Fruit fly (Drosophila melanogaster) whole organism, prepupa: ENCODE data around the gene CG14050.

Experiments
- Blimp-1 ChIP-seq: fragments of 200-800 bp; sonication (Bioruptor generic); optimal IDR thresholded peaks from 3 replicates; lab custom pipeline; 2017; ENCODE audit warnings: missing biosample characterization, missing genetic modification characterization, mild to moderate bottlenecking, moderate library complexity, missing genetic modification reagents
- CG10631 ChIP-seq: fragments of 200-800 bp; sonication (Bioruptor generic); optimal IDR thresholded peaks from 2 replicates; lab custom pipeline; 2016; ENCODE audit warnings: missing biosample characterization, missing genetic modification characterization
- CG11294 ChIP-seq: fragments of 200-800 bp; sonication (Bioruptor generic); IDR thresholded peaks from 2 replicates; pipeline ENCODE4 v1.3.6; 2022; ENCODE audit warnings: missing biosample characterization, missing genetic modification characterization
- CG11762 ChIP-seq: fragments of 200-800 bp; sonication (Bioruptor generic); optimal IDR thresholded peaks from 3 replicates; lab custom pipeline; 2016; ENCODE audit warnings: missing biosample characterization, missing genetic modification characterization; ENCODE audit not compliant: insufficient read depth
- CG11902 ChIP-seq: fragments of 200-800 bp; sonication (Bioruptor generic); optimal IDR thresholded peaks from 3 replicates; lab custom pipeline; 2016; ENCODE audit warnings: missing biosample characterization, missing genetic modification characterization
- CG15336 ChIP-seq: fragments of 200-800 bp; sonication (Bioruptor generic); IDR thresholded peaks from 2 replicates; pipeline ENCODE4 v1.3.6; 2022; ENCODE audit warnings: missing biosample characterization, missing genetic modification characterization
- CG3032 ChIP-seq: fragments of 200-800 bp; optimal IDR thresholded peaks from 2 replicates; lab custom pipeline; 2019; ENCODE audit warnings: missing biosample characterization, mild to moderate bottlenecking, missing genetic modification characterization, moderate library complexity
- CG31627 ChIP-seq: fragments of 200-800 bp; sonication (Bioruptor generic); optimal IDR thresholded peaks from 3 replicates; lab custom pipeline; 2016; ENCODE audit warnings: missing biosample characterization, missing genetic modification characterization
- CG32006 ChIP-seq: fragments of 200-800 bp; sonication (Bioruptor generic); optimal IDR thresholded peaks from 3 replicates; lab custom pipeline; 2017; ENCODE audit warnings: missing biosample characterization, mild to moderate bottlenecking, missing genetic modification characterization
- CG3919 ChIP-seq: fragments of 200-800 bp; sonication (Bioruptor generic); optimal IDR thresholded peaks from 3 replicates; lab custom pipeline; 2016; ENCODE audit warnings: missing biosample characterization, missing genetic modification characterization
- CG6808 ChIP-seq: fragments of 200-800 bp; sonication (Bioruptor generic); optimal IDR thresholded peaks from 3 replicates; lab custom pipeline; 2017; ENCODE audit warnings: missing biosample characterization, missing genetic modification characterization, mild to moderate bottlenecking, moderate library complexity, missing genetic modification reagents
- CG6854 ChIP-seq: fragments of 200-800 bp; sonication (Bioruptor generic); optimal IDR thresholded peaks from 2 replicates; lab custom pipeline; 2017; ENCODE audit warnings: missing biosample characterization, mild to moderate bottlenecking, missing genetic modification characterization
- CG8319 ChIP-seq: fragments of 200-800 bp; sonication (Bioruptor generic); optimal IDR thresholded peaks from 3 replicates; lab custom pipeline; 2016; ENCODE audit warnings: missing biosample characterization, missing genetic modification characterization
- CG8632 ChIP-seq: fragments of 200-800 bp; sonication (Bioruptor generic); optimal IDR thresholded peaks from 3 replicates; lab custom pipeline; 2016; ENCODE audit warnings: missing biosample characterization, missing genetic modification characterization
- CG9139 ChIP-seq: fragments of 200-800 bp; sonication (Bioruptor generic); optimal IDR thresholded peaks from 3 replicates; lab custom pipeline; 2017; ENCODE audit warnings: missing biosample characterization, mild to moderate bottlenecking, missing genetic modification characterization
- Gug ChIP-seq: fragments of 200-800 bp; sonication (Bioruptor generic); IDR thresholded peaks from 2 replicates; pipeline ENCODE4 v1.3.6; 2022; ENCODE audit warnings: missing biosample characterization, missing genetic modification characterization
- Hr4 ChIP-seq: fragments of 200-800 bp; sonication (Bioruptor generic); optimal IDR thresholded peaks from 3 replicates; lab custom pipeline; 2016; ENCODE audit warnings: missing biosample characterization, missing genetic modification characterization
- Lpt ChIP-seq: fragments of 200-800 bp; sonication (Bioruptor generic); optimal IDR thresholded peaks from 3 replicates; lab custom pipeline; 2016; ENCODE audit warnings: missing biosample characterization, missing genetic modification characterization
- OdsH ChIP-seq: fragments of 200-800 bp; sonication (Bioruptor generic); optimal IDR thresholded peaks from 3 replicates; lab custom pipeline; 2016; ENCODE audit warnings: missing biosample characterization, missing genetic modification characterization
- Smox ChIP-seq: fragments of 200-800 bp; sonication (Bioruptor generic); optimal IDR thresholded peaks from 3 replicates; lab custom pipeline; 2016; ENCODE audit warnings: missing biosample characterization, missing genetic modification characterization
- Sox14 ChIP-seq: fragments of 200-800 bp; sonication (Bioruptor generic); optimal IDR thresholded peaks from 3 replicates; lab custom pipeline; 2016; ENCODE audit warnings: missing biosample characterization, missing genetic modification characterization
- Sox15 ChIP-seq: fragments of 200-800 bp; sonication (Bioruptor generic); optimal IDR thresholded peaks from 3 replicates; lab custom pipeline; 2016; ENCODE audit warnings: missing biosample characterization, missing genetic modification characterization
- achi ChIP-seq: fragments of 200-800 bp; sonication (Bioruptor generic); optimal IDR thresholded peaks from 3 replicates; lab custom pipeline; 2016; ENCODE audit warnings: missing biosample characterization, missing genetic modification characterization
- acj6 ChIP-seq: fragments of 200-800 bp; sonication (Bioruptor generic); optimal IDR thresholded peaks from 3 replicates; lab custom pipeline; 2016; ENCODE audit warnings: missing biosample characterization, missing genetic modification characterization
- cyc ChIP-seq: fragments of 200-800 bp; sonication (Bioruptor generic); optimal IDR thresholded peaks from 3 replicates; lab custom pipeline; 2016; ENCODE audit warnings: missing biosample characterization, missing genetic modification characterization
- dac ChIP-seq: fragments of 200-800 bp; sonication (Bioruptor generic); optimal IDR thresholded peaks from 2 replicates; lab custom pipeline; 2017; ENCODE audit warnings: missing biosample characterization, mild to moderate bottlenecking, missing genetic modification characterization
- esn ChIP-seq: fragments of 200-800 bp; sonication (Bioruptor generic); optimal IDR thresholded peaks from 2 replicates; lab custom pipeline; 2016; ENCODE audit warnings: missing biosample characterization, mild to moderate bottlenecking, missing genetic modification characterization, moderate library complexity
- fd59A ChIP-seq: fragments of 200-800 bp; sonication (Bioruptor generic); optimal IDR thresholded peaks from 2 replicates; lab custom pipeline; 2017; ENCODE audit warnings: missing biosample characterization, mild to moderate bottlenecking, missing genetic modification characterization, missing genetic modification reagents
- fd85E ChIP-seq: fragments of 200-800 bp; sonication (Bioruptor generic); optimal IDR thresholded peaks from 3 replicates; lab custom pipeline; 2016; ENCODE audit warnings: missing biosample characterization, missing genetic modification characterization
- fkh ChIP-seq: fragments of 200-800 bp; sonication (Bioruptor generic); optimal IDR thresholded peaks from 3 replicates; lab custom pipeline; 2017; ENCODE audit warnings: missing biosample characterization, mild to moderate bottlenecking, missing genetic modification characterization, moderate library complexity
- lz ChIP-seq: fragments of 200-800 bp; sonication (Bioruptor generic); optimal IDR thresholded peaks from 3 replicates; lab custom pipeline; 2016; ENCODE audit warnings: missing biosample characterization, missing genetic modification characterization
- net ChIP-seq: fragments of 200-800 bp; sonication (Bioruptor generic); optimal IDR thresholded peaks from 3 replicates; lab custom pipeline; 2016; ENCODE audit warnings: missing biosample characterization, missing genetic modification characterization
- salr ChIP-seq, 2 experiments: fragments of 200-800 bp; sonication (Bioruptor generic); optimal IDR thresholded peaks; 3 replicates each; lab custom pipeline; 2016 to 2018; ENCODE audit warnings: missing biosample characterization in 2 of 2, missing genetic modification characterization in 2 of 2, mild to moderate bottlenecking in 1 of 2
- spab ChIP-seq: fragments of 200-800 bp; sonication (Bioruptor generic); optimal IDR thresholded peaks from 2 replicates; lab custom pipeline; 2017; ENCODE audit warnings: missing biosample characterization, mild to moderate bottlenecking, missing genetic modification characterization, missing genetic modification reagents
- ss ChIP-seq, 2 experiments: fragments of 200-800 bp; sonication (Bioruptor generic); optimal IDR thresholded peaks; 2 replicates in 1 of 2; 3 replicates in 1 of 2; lab custom pipeline; 2017 to 2018; ENCODE audit warnings: mild to moderate bottlenecking in 2 of 2, missing biosample characterization in 2 of 2, missing genetic modification characterization in 2 of 2, moderate library complexity in 1 of 2
- svp ChIP-seq: fragments of 200-800 bp; sonication (Bioruptor generic); peaks from one replicate; lab custom pipeline; 2016; ENCODE audit warnings: missing biosample characterization, missing genetic modification characterization
- vri ChIP-seq: fragments of 200-800 bp; sonication (Bioruptor generic); optimal IDR thresholded peaks from 3 replicates; lab custom pipeline; 2016; ENCODE audit warnings: missing biosample characterization, mild to moderate bottlenecking, missing genetic modification characterization

Gene CG14050

DNA sequence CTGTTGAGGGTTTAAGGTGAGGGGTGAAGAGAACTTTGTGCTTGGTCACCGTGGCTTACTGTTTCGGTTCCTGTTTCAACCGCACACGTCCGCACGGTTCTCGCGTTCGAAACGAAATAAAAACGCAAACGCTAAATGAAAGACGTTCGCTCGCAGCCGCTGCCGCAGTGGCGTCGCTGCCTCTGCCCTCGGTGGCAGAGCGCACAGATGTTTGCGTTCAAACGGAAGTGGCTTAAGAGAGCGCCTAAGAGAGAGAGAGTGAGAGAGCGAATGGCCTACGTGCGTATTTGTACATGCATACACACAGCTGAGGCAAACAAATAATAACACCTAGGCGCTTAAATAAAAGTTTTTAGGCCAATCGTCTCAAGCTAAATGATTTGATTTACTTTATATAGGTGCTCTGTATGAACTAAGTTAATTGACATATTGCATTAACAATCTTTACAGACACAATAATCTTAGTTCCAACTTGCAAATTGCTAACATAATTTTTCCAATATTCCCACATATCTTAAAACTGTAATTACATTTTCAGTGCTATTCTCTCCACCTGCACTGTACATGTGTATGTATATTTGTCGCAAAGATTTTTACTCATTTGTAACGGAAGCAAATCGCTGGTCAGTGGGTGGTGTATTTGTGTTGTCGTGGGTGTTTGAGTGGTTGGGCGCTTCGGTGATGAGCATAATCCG lies 32.6 kb downstream of the CG14050 start, which contains the start of gene CG2865 (continued):
- TF ChIP-seq Smox (GFP tag; lab: Kevin White, UChicago) (peak; percentile 95), fd85E (GFP tag; lab: Kevin White, UChicago) (peak; percentile 77), ss (GFP tag; optimal IDR thresholded peaks at IDR 0.05; lab: Kevin White, UChicago) (peak; percentile 95 to 97), CG8319 (GFP tag; lab: Kevin White, UChicago) (peak; percentile 89), spab (GFP tag; lab: Kevin White, UChicago) (peak; percentile 93), Gug (GFP tag; lab: Robert Waterston, UW) (peak; percentile 81), CG8632 (GFP tag; lab: Kevin White, UChicago) (peak; percentile 93), CG3919 (peak; percentile 94), CG6854 (GFP tag; lab: Kevin White, UChicago) (peak; percentile 96), CG9139 (GFP tag; lab: Kevin White, UChicago) (peak; percentile 91), CG31627 (GFP tag; lab: Kevin White, UChicago) (peak; percentile 95), Sox14 (GFP tag; lab: Kevin White, UChicago) (peak; percentile 96), CG3032 (peak; percentile 96), fd59A (peak; percentile 93), CG6808 (GFP tag; lab: Kevin White, UChicago) (peak; percentile 97), svp (peak; percentile 97), CG32006 (GFP tag; lab: Kevin White, UChicago) (peak; percentile 96), CG10631 (peak; percentile 91), fkh (GFP tag; lab: Kevin White, UChicago) (peak; percentile 95), cyc (peak; percentile 95), acj6 (peak; percentile 93), Blimp-1 (GFP tag; lab: Kevin White, UChicago) (peak; percentile 91), achi (GFP tag; lab: Kevin White, UChicago) (peak; percentile 93), esn (peak; percentile 96), Lpt (GFP tag; lab: Kevin White, UChicago) (peak; percentile 94), OdsH (GFP tag; lab: Kevin White, UChicago) (peak; percentile 93), net (peak; percentile 91), Hr4 (peak; percentile 94), CG11902 (GFP tag; lab: Kevin White, UChicago) (peak; percentile 82)

- TF ChIP-seq lz (no peak), CG11294 (no peak), net (no peak), Sox15 (GFP tag; lab: Kevin White, UChicago) (no peak), CG15336 (GFP tag; lab: Robert Waterston, UW) (no peak), dac (GFP tag; lab: Kevin White, UChicago) (no peak), CG3919 (no peak), salr (GFP tag; optimal IDR thresholded peaks at IDR 0.05; lab: Kevin White, UChicago) (no peak), Hr4 (no peak), esn (no peak), Gug (GFP tag; lab: Robert Waterston, UW) (no peak)
Observed at dm6 chrX:2292410-2292809, 33.6 kb downstream of the CG14050 start.

DNA sequence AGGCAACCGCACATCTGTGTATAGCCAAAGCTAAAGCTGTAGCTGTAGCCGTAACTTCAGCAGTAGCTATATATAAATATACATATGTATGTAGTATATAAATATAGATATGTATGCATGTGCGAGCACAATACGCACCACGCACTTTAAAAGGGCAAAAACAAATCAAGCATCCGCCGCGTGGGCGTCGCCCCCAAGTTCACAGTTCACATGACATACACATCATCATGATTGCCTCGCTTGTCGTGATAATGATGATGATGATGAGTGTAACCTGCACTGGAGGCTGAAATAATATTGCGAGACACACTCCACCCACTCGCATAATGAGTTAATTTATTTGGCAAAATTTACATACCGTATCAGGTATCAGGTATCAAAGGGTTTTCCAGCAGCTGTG lies 35.0 kb downstream of the CG14050 start:
- TF ChIP-seq svp (peak; percentile 73), vri (GFP tag; lab: Kevin White, UChicago) (no peak), net (no peak), CG11294 (no peak), CG6854 (GFP tag; lab: Kevin White, UChicago) (no peak), Blimp-1 (GFP tag; lab: Kevin White, UChicago) (no peak), CG11762 (GFP tag; lab: Kevin White, UChicago) (no peak)
